Fruit fly (Drosophila melanogaster) S2 (cell line): ENCODE data around the gene Adi1.

Experiments
- CG8478 ChIP-seq: fragments of >200 bp; optimal IDR thresholded peaks from 2 replicates; lab custom pipeline; 2018
- CTCF ChIP-seq, 2 experiments: fragments of >200 bp; optimal IDR thresholded peaks; 2 replicates each; lab custom pipeline; 2018

DNA sequence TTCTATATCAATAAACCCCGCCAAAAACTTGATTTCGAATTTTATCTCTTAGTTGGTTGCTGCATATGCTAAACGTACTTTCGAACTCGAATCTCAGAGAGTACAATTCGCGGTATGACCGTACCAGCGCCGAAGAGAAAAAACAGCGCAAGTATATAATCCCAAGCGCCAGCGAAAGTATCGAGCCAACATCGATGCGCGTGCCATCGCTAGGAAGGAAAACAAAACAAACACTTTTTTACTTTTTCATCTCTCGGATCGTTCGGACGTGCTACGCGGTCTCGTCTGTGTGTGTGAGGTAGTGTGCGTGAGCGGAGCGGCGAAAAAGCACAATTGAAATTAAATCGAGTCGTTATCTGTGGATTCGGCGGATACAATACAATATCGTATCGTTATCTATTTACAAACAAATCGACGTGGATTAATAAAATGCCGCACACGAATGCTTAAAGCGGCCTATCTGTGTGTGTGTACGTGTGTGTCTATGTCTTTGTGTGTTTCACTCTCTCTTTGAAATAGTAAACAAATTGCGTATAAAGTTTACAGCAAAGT, 1.4 kb downstream of the Adi1 start, which contains the start of gene simj:
- peak; percentile 53 to 57 for TF ChIP-seq CTCF (optimal IDR thresholded peaks at IDR 0.05; lab: Kevin White, UChicago)
- TF ChIP-seq CG8478 (lab: Kevin White, UChicago): no peak
